Worm (Caenorhabditis elegans): Measurements from ENCODE around the gene R08A2.7.

The R08A2.7 gene

ce11 chrV:14684359-14685312, 38.5 kb upstream of the R08A2.7 start, which contains the start of gene hsp-90 (continued):
- TF ChIP-seq pqm-1 (tag; optimal IDR thresholded peaks at IDR 0.05), result no peak
- no peak for TF ChIP-seq nhr-11 (tag; optimal IDR thresholded peaks at IDR 0.05)

- peak; percentile 84 for TF ChIP-seq skn-1 (tag; optimal IDR thresholded peaks at IDR 0.05)
- peak; percentile 39 for TF ChIP-seq ZK546.5 (tag; optimal IDR thresholded peaks at IDR 0.05)
- TF ChIP-seq hmg-11 (tag; optimal IDR thresholded peaks at IDR 0.05), result peak; percentile 83
- peak; percentile 72 for TF ChIP-seq ceh-82 (tag; optimal IDR thresholded peaks at IDR 0.05)
- TF ChIP-seq elt-2 (tag; optimal IDR thresholded peaks at IDR 0.05), result peak; percentile 79
- peak; percentile 94 for TF ChIP-seq egl-5 (tag; optimal IDR thresholded peaks at IDR 0.05)
- peak; percentile 98 for TF ChIP-seq pha-4 (tag; optimal IDR thresholded peaks at IDR 0.05)
- peak; percentile 19 for TF ChIP-seq nhr-67 (tag; optimal IDR thresholded peaks at IDR 0.05)
- TF ChIP-seq ceh-28 (tag; optimal IDR thresholded peaks at IDR 0.05), result peak; percentile 93
- no peak for TF ChIP-seq ztf-11 (tag; optimal IDR thresholded peaks at IDR 0.05)
- TF ChIP-seq snpc-4 (tag; optimal IDR thresholded peaks at IDR 0.05), result peak; percentile 90
- peak; percentile 57 for TF ChIP-seq daf-12 (tag; optimal IDR thresholded peaks at IDR 0.05)
- peak; percentile 98 for TF ChIP-seq nhr-43 (tag; optimal IDR thresholded peaks at IDR 0.05; ENCODE audit: poor library complexity, severe bottlenecking)
- TF ChIP-seq nhr-11 (tag; optimal IDR thresholded peaks at IDR 0.05), result peak; percentile 93
- TF ChIP-seq ama-1 (optimal IDR thresholded peaks at IDR 0.05), result peak; percentile 91
- no peak for TF ChIP-seq mml-1 (tag; optimal IDR thresholded peaks at IDR 0.05)
- TF ChIP-seq lsy-12 (tag; optimal IDR thresholded peaks at IDR 0.05), result peak; percentile 99
- TF ChIP-seq pqm-1 (tag; optimal IDR thresholded peaks at IDR 0.05), result peak; percentile 86
- no peak for TF ChIP-seq mdl-1 (tag; optimal IDR thresholded peaks at IDR 0.05)
- no peak for TF ChIP-seq ceh-16 (tag; optimal IDR thresholded peaks at IDR 0.05)
- peak; percentile 98 for TF ChIP-seq jun-1 (tag; optimal IDR thresholded peaks at IDR 0.05)
- TF ChIP-seq elt-3 (tag; optimal IDR thresholded peaks at IDR 0.05), result peak in 1 of 3 experiments; percentile 52
- peak; percentile 98 for TF ChIP-seq fkh-10 (GFP tag; optimal IDR thresholded peaks at IDR 0.05)
- peak in 1 of 2 experiments; percentile 82 for TF ChIP-seq eor-1 (tag; optimal IDR thresholded peaks at IDR 0.05)
- TF ChIP-seq egl-27 (tag; optimal IDR thresholded peaks at IDR 0.05), result peak; percentile 84
- peak; percentile 100 for TF ChIP-seq nfya-1 (tag; optimal IDR thresholded peaks at IDR 0.05; ENCODE audit: insufficient read depth)
- TF ChIP-seq unc-62 (GFP tag; optimal IDR thresholded peaks at IDR 0.05), result peak; percentile 87
- peak; percentile 66 for TF ChIP-seq nhr-76 (tag; optimal IDR thresholded peaks at IDR 0.05)
- TF ChIP-seq nhr-25 (tag; optimal IDR thresholded peaks at IDR 0.05), result peak; percentile 98
- TF ChIP-seq ceh-9 (tag; optimal IDR thresholded peaks at IDR 0.05), result no peak
- peak; percentile 95 for TF ChIP-seq tbx-2 (tag; optimal IDR thresholded peaks at IDR 0.05)
- TF ChIP-seq zag-1 (tag; optimal IDR thresholded peaks at IDR 0.05), result peak; percentile 66
- TF ChIP-seq nhr-28 (tag; optimal IDR thresholded peaks at IDR 0.05), result peak; percentile 61
- TF ChIP-seq nhr-77 (tag; optimal IDR thresholded peaks at IDR 0.05), result peak; percentile 89
- no peak for TF ChIP-seq fkh-2 (tag; optimal IDR thresholded peaks at IDR 0.05)
- peak; percentile 80 for TF ChIP-seq elt-1 (tag; optimal IDR thresholded peaks at IDR 0.05)
- TF ChIP-seq sea-2 (GFP tag; optimal IDR thresholded peaks at IDR 0.05), result no peak
- peak; percentile 100 for TF ChIP-seq lin-15B (tag; optimal IDR thresholded peaks at IDR 0.05)
- no peak for TF ChIP-seq nhr-12 (tag; optimal IDR thresholded peaks at IDR 0.05)
- no peak for TF ChIP-seq unc-39 (tag; optimal IDR thresholded peaks at IDR 0.05)
- peak; percentile 98 for TF ChIP-seq nhr-23 (tag; optimal IDR thresholded peaks at IDR 0.05)
- TF ChIP-seq R02D3.7 (tag; optimal IDR thresholded peaks at IDR 0.05), result peak; percentile 89
- TF ChIP-seq lin-39 (tag; optimal IDR thresholded peaks at IDR 0.05), result peak; percentile 93
- no peak for TF ChIP-seq aly-2 (tag; optimal IDR thresholded peaks at IDR 0.05)
- peak; percentile 93 for TF ChIP-seq ztf-4 (tag; optimal IDR thresholded peaks at IDR 0.05)
- peak; percentile 30 for TF ChIP-seq nhr-237 (tag; optimal IDR thresholded peaks at IDR 0.05)
- peak; percentile 67 for TF ChIP-seq fos-1 (tag; optimal IDR thresholded peaks at IDR 0.05)
These were observed 37.6 kb upstream of the R08A2.7 start, which contains the start of gene C47E8.4 for ce11 chrV:14685435-14686058. C47E8.4 (minus strand) TSS chrV:14685485.
